Fruit fly (Drosophila melanogaster): ENCODE measurements around the gene cocoon.

dm6 chr3L:15513726-15514125 lies 39.8 kb upstream of the cocoon start:
- TF ChIP-seq crol (GFP tag; IDR thresholded peaks at IDR 0.05) (no peak), Lpt (GFP tag; optimal IDR thresholded peaks at IDR 0.05) (no peak), bcd (GFP tag; optimal IDR thresholded peaks at IDR 0.05) (no peak), lilli (GFP tag; optimal IDR thresholded peaks at IDR 0.05) (no peak), CG15269 (tag; optimal IDR thresholded peaks at IDR 0.05) (no peak), Bdp1 (GFP tag; optimal IDR thresholded peaks at IDR 0.05) (no peak), Hmx (GFP tag; optimal IDR thresholded peaks at IDR 0.05) (no peak), HmgD (GFP tag; optimal IDR thresholded peaks at IDR 0.05) (no peak), dati (GFP tag; IDR thresholded peaks at IDR 0.05) (no peak), CG4854 (GFP tag; optimal IDR thresholded peaks at IDR 0.05) (no peak), CG11723 (GFP tag; optimal IDR thresholded peaks at IDR 0.05) (no peak)
